Fruit fly (Drosophila melanogaster) whole organism, adult: ENCODE results near the gene Spx.

Experiments used
- CG11617 ChIP-seq: fragments of 200-800 bp; sonication (Bioruptor generic); optimal IDR thresholded peaks from 2 replicates; lab custom pipeline; 2017; ENCODE audit warnings: mild to moderate bottlenecking, missing biosample characterization, missing genetic modification reagents, missing genetic modification characterization
- CG14711 ChIP-seq: fragments of 200-800 bp; sonication (Bioruptor generic); optimal IDR thresholded peaks from 2 replicates; lab custom pipeline; 2018; ENCODE audit warnings: missing biosample characterization, mild to moderate bottlenecking, missing genetic modification characterization, moderate library complexity
- CG1620 ChIP-seq: fragments of 200-800 bp; sonication (Bioruptor generic); optimal IDR thresholded peaks from 2 replicates; lab custom pipeline; 2016; ENCODE audit warnings: missing biosample characterization, missing genetic modification characterization
- CG33017 ChIP-seq: fragments of 200-800 bp; sonication (Bioruptor generic); optimal IDR thresholded peaks from 2 replicates; lab custom pipeline; 2018; ENCODE audit warnings: missing biosample characterization, mild to moderate bottlenecking, missing genetic modification characterization, moderate library complexity
- CG7045 ChIP-seq: fragments of 200-800 bp; sonication (Bioruptor generic); optimal IDR thresholded peaks from 2 replicates; lab custom pipeline; 2017; ENCODE audit warnings: missing biosample characterization, mild to moderate bottlenecking, missing genetic modification characterization
- CG7101 ChIP-seq: fragments of 200-800 bp; sonication (Bioruptor generic); optimal IDR thresholded peaks from 2 replicates; lab custom pipeline; 2018; ENCODE audit warnings: missing biosample characterization, mild to moderate bottlenecking, missing genetic modification characterization, moderate library complexity
- Clk ChIP-seq: fragments of 200-800 bp; sonication (Bioruptor generic); optimal IDR thresholded peaks from 2 replicates; lab custom pipeline; 2017; ENCODE audit warnings: missing biosample characterization, missing genetic modification characterization
- Crg-1 ChIP-seq: fragments of 200-800 bp; sonication (Bioruptor generic); optimal IDR thresholded peaks from 2 replicates; lab custom pipeline; 2016; ENCODE audit warnings: missing biosample characterization, missing genetic modification characterization
- Hr96 ChIP-seq: fragments of 200-800 bp; sonication (Bioruptor generic); optimal IDR thresholded peaks from 2 replicates; lab custom pipeline; 2016; ENCODE audit warnings: missing biosample characterization, missing genetic modification characterization
- Mnt ChIP-seq: fragments of 200-800 bp; sonication (Bioruptor generic); optimal IDR thresholded peaks from 2 replicates; lab custom pipeline; 2016; ENCODE audit warnings: missing biosample characterization, mild to moderate bottlenecking, missing genetic modification characterization
- bab1 ChIP-seq: fragments of 200-800 bp; sonication (Bioruptor generic); optimal IDR thresholded peaks from 3 replicates; lab custom pipeline; 2019; ENCODE audit warnings: missing biosample characterization, mild to moderate bottlenecking, missing genetic modification characterization, moderate library complexity
- cic ChIP-seq: fragments of 200-800 bp; sonication (Bioruptor generic); optimal IDR thresholded peaks from 2 replicates; lab custom pipeline; 2017; ENCODE audit warnings: missing biosample characterization, mild to moderate bottlenecking, missing genetic modification characterization, moderate library complexity
- cnc ChIP-seq, 2 experiments: fragments of >200 bp; optimal IDR thresholded peaks; 2 replicates each; lab custom pipeline; 2017
- kay ChIP-seq: fragments of 200-800 bp; sonication (Bioruptor generic); peaks from one replicate; lab custom pipeline; 2016; ENCODE audit warnings: missing biosample characterization, missing genetic modification characterization, borderline replicate concordance
- ovo ChIP-seq: fragments of 200-800 bp; sonication (Bioruptor generic); optimal IDR thresholded peaks from 2 replicates; lab custom pipeline; 2016; ENCODE audit warnings: missing biosample characterization, missing genetic modification characterization
- pad ChIP-seq: fragments of 200-800 bp; sonication (Bioruptor generic); optimal IDR thresholded peaks from 3 replicates; lab custom pipeline; 2017; ENCODE audit warnings: missing biosample characterization, missing genetic modification characterization, mild to moderate bottlenecking, moderate library complexity, missing genetic modification reagents
- tj ChIP-seq: fragments of 200-800 bp; sonication (Bioruptor generic); optimal IDR thresholded peaks from 3 replicates; lab custom pipeline; 2017; ENCODE audit warnings: missing biosample characterization, mild to moderate bottlenecking, missing genetic modification characterization, moderate library complexity
- toe ChIP-seq: fragments of 200-800 bp; sonication (Bioruptor generic); optimal IDR thresholded peaks from 2 replicates; lab custom pipeline; 2016; ENCODE audit warnings: missing biosample characterization, missing genetic modification characterization

Spx gene

DNA sequence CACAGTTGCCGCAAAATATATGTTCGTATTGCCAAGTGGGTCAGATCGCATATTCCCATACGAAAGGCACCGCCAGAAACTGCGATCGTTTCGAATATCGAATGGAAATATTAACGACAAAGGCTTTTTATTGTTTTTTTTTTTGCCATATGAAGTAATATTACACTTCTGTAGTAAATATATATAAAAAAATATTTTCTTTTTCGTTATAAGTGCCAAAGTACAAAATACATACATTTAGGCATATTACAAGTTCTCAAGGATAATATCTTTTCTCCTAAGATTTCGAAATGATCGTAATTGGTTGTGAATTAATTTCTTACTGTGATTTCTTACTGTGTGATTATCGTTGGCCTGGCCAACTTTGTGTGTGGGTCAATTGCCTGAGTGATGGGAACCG is 48.6 kb downstream of the Spx start:
- no peak for TF ChIP-seq tj
- TF ChIP-seq CG33017 (tag; lab: Kevin White, UChicago): no peak
- TF ChIP-seq CG1620 (GFP tag; lab: Kevin White, UChicago): no peak
- no peak for TF ChIP-seq Crg-1 (GFP tag; lab: Kevin White, UChicago)
- no peak for TF ChIP-seq Hr96
- no peak for TF ChIP-seq cic
- TF ChIP-seq Clk (GFP tag; lab: Kevin White, UChicago): no peak
- TF ChIP-seq ovo: no peak
- no peak for TF ChIP-seq pad (GFP tag; lab: Kevin White, UChicago)
- TF ChIP-seq CG7045: no peak
- no peak for TF ChIP-seq Mnt (GFP tag; lab: Kevin White, UChicago)
- no peak for TF ChIP-seq cnc (optimal IDR thresholded peaks at IDR 0.05; lab: Kevin White, UChicago)
- TF ChIP-seq bab1: no peak
- no peak for TF ChIP-seq CG11617 (GFP tag; lab: Kevin White, UChicago)
- no peak for TF ChIP-seq CG7101 (tag; lab: Kevin White, UChicago)
- no peak for TF ChIP-seq kay
- no peak for TF ChIP-seq toe (GFP tag; lab: Kevin White, UChicago)

- TF ChIP-seq CG14711 (tag; lab: Kevin White, UChicago) (no peak), Clk (GFP tag; lab: Kevin White, UChicago) (no peak), cnc (optimal IDR thresholded peaks at IDR 0.05; lab: Kevin White, UChicago) (no peak), CG11617 (GFP tag; lab: Kevin White, UChicago) (no peak), CG1620 (GFP tag; lab: Kevin White, UChicago) (no peak), bab1 (no peak), Hr96 (no peak), CG33017 (tag; lab: Kevin White, UChicago) (no peak), ovo (no peak), kay (no peak), tj (no peak), Mnt (GFP tag; lab: Kevin White, UChicago) (no peak), Crg-1 (GFP tag; lab: Kevin White, UChicago) (no peak), CG7101 (tag; lab: Kevin White, UChicago) (no peak), cic (no peak)
Measured at dm6 chrX:6305317-6305716, 49.7 kb downstream of the Spx start.
